Worm (Caenorhabditis elegans) whole organism, L3 larva: ENCODE results near the gene try-9.
A peak's percentile ranks its signal among the peaks of the same experiment; 100 is the strongest.

Experiments
- R02D3.7 ChIP-seq: fragments of 150-350 bp; optimal IDR thresholded peaks from 2 replicates; lab custom pipeline; 2014; ENCODE audit warnings: missing biosample characterization, missing genetic modification characterization
- aly-2 ChIP-seq: fragments of 150-350 bp; optimal IDR thresholded peaks from 2 replicates; lab custom pipeline; 2014; ENCODE audit warnings: missing biosample characterization, missing genetic modification characterization
- ama-1 ChIP-seq: fragments of 150-350 bp; optimal IDR thresholded peaks from 2 replicates; lab custom pipeline; 2018
- ceh-16 ChIP-seq: sonication (generic microtip); optimal IDR thresholded peaks from 2 replicates; lab custom pipeline; 2017; ENCODE audit warnings: missing biosample characterization, missing genetic modification characterization
- ceh-28 ChIP-seq: fragments of 150-350 bp; optimal IDR thresholded peaks from 2 replicates; lab custom pipeline; 2014; ENCODE audit warnings: missing biosample characterization, missing genetic modification reagents, missing genetic modification characterization
- daf-12 ChIP-seq: fragments of 150-350 bp; optimal IDR thresholded peaks from 2 replicates; lab custom pipeline; 2014; ENCODE audit warnings: missing biosample characterization, missing genetic modification reagents, missing genetic modification characterization
- egl-27 ChIP-seq: sonication (generic microtip); optimal IDR thresholded peaks from 4 replicates; lab custom pipeline; 2017; ENCODE audit warnings: missing biosample characterization, missing genetic modification reagents, missing genetic modification characterization
- egl-5 ChIP-seq: fragments of 150-350 bp; optimal IDR thresholded peaks from 2 replicates; lab custom pipeline; 2017; ENCODE audit warnings: missing biosample characterization, missing genetic modification reagents, missing genetic modification characterization, inconsistent platforms
- elt-1 ChIP-seq: fragments of 150-350 bp; optimal IDR thresholded peaks from 2 replicates; lab custom pipeline; 2014; ENCODE audit warnings: missing biosample characterization, missing genetic modification characterization
- elt-2 ChIP-seq: sonication (generic microtip); optimal IDR thresholded peaks from 2 replicates; lab custom pipeline; 2016; ENCODE audit warnings: missing genetic modification reagents, mild to moderate bottlenecking, missing genetic modification characterization, missing compliant biosample characterization
- eor-1 ChIP-seq, 2 experiments: fragments of 150-350 bp; optimal IDR thresholded peaks; 2 replicates each; lab custom pipeline; 2014 to 2018; ENCODE audit warnings: missing biosample characterization in 2 of 2, missing genetic modification characterization in 2 of 2
- fkh-10 ChIP-seq: sonication (generic microtip); optimal IDR thresholded peaks from 2 replicates; lab custom pipeline; 2017; ENCODE audit warnings: missing biosample characterization, missing genetic modification reagents, missing genetic modification characterization
- fkh-2 ChIP-seq: fragments of 150-350 bp; optimal IDR thresholded peaks from 2 replicates; lab custom pipeline; 2014; ENCODE audit warnings: missing biosample characterization, missing genetic modification reagents, missing genetic modification characterization
- jun-1 ChIP-seq: fragments of 150-350 bp; optimal IDR thresholded peaks from 2 replicates; lab custom pipeline; 2014; ENCODE audit warnings: missing biosample characterization, missing genetic modification reagents, missing genetic modification characterization
- lin-39 ChIP-seq: fragments of 150-350 bp; optimal IDR thresholded peaks from 2 replicates; lab custom pipeline; 2018; ENCODE audit warnings: missing biosample characterization, missing genetic modification reagents, missing genetic modification characterization
- mdl-1 ChIP-seq: fragments of 150-350 bp; optimal IDR thresholded peaks from 2 replicates; lab custom pipeline; 2014; ENCODE audit warnings: missing biosample characterization, missing genetic modification characterization
- mml-1 ChIP-seq: fragments of 150-350 bp; sonication (generic microtip); optimal IDR thresholded peaks from 3 replicates; lab custom pipeline; 2014; ENCODE audit warnings: missing biosample characterization, missing genetic modification characterization
- nhr-11 ChIP-seq: fragments of 150-350 bp; optimal IDR thresholded peaks from 2 replicates; lab custom pipeline; 2014; ENCODE audit warnings: missing biosample characterization, missing genetic modification characterization
- nhr-23 ChIP-seq: fragments of 150-350 bp; optimal IDR thresholded peaks from 2 replicates; lab custom pipeline; 2014; ENCODE audit warnings: missing biosample characterization, missing genetic modification reagents, missing genetic modification characterization
- nhr-25 ChIP-seq: sonication (generic microtip); optimal IDR thresholded peaks from 2 replicates; lab custom pipeline; 2017; ENCODE audit warnings: missing biosample characterization, missing genetic modification characterization
- nhr-28 ChIP-seq: fragments of 150-350 bp; optimal IDR thresholded peaks from 2 replicates; lab custom pipeline; 2014; ENCODE audit warnings: missing biosample characterization, missing genetic modification characterization
- nhr-43 ChIP-seq: sonication (generic microtip); optimal IDR thresholded peaks from 2 replicates; lab custom pipeline; 2016; ENCODE audit warnings: mild to moderate bottlenecking, missing genetic modification characterization, missing compliant biosample characterization; ENCODE audit not compliant: poor library complexity, severe bottlenecking
- nhr-67 ChIP-seq: fragments of 150-350 bp; optimal IDR thresholded peaks from 2 replicates; lab custom pipeline; 2014; ENCODE audit warnings: missing biosample characterization, missing genetic modification characterization
- nhr-76 ChIP-seq: fragments of 150-350 bp; sonication (generic microtip); optimal IDR thresholded peaks from 5 replicates; lab custom pipeline; 2014; ENCODE audit warnings: missing biosample characterization, missing genetic modification characterization
- nhr-77 ChIP-seq: fragments of 150-350 bp; optimal IDR thresholded peaks from 2 replicates; lab custom pipeline; 2014; ENCODE audit warnings: missing biosample characterization, missing genetic modification characterization
- pqm-1 ChIP-seq: fragments of 150-350 bp; optimal IDR thresholded peaks from 2 replicates; lab custom pipeline; 2017; ENCODE audit warnings: missing biosample characterization, missing genetic modification characterization, inconsistent platforms
- snpc-4 ChIP-seq: fragments of 150-350 bp; optimal IDR thresholded peaks from 2 replicates; lab custom pipeline; 2014; ENCODE audit warnings: missing biosample characterization, missing genetic modification characterization
- tbx-2 ChIP-seq: sonication (generic microtip); optimal IDR thresholded peaks from 2 replicates; lab custom pipeline; 2016; ENCODE audit warnings: mild to moderate bottlenecking, missing genetic modification characterization, missing compliant biosample characterization
- unc-39 ChIP-seq: sonication (generic microtip); optimal IDR thresholded peaks from 4 replicates; lab custom pipeline; 2017; ENCODE audit warnings: missing biosample characterization, missing genetic modification characterization

Gene try-9

ce11 chrII:4376295-4377172 is 8.5 kb downstream of the try-9 start, which contains the start of gene ntl-2 (continued):
- TF ChIP-seq nhr-23 (tag; lab: Kevin White, UChicago) (peak; percentile 94), snpc-4 (tag; lab: Kevin White, UChicago) (peak; percentile 88), elt-2 (tag; lab: Kevin White, UChicago) (peak; percentile 98), egl-5 (tag; lab: Kevin White, UChicago) (peak; percentile 79), fkh-2 (tag; lab: Kevin White, UChicago) (no peak), R02D3.7 (tag; lab: Kevin White, UChicago) (peak; percentile 83), jun-1 (peak; percentile 94), unc-39 (tag; lab: Kevin White, UChicago) (no peak), egl-27 (peak; percentile 80)
- TF ChIP-seq, all 47 proteins: peak for 34

ce11 chrII:4378195-4378594 is 10.2 kb downstream of the try-9 start, which contains the start of gene B0286.1:
TSS of gene B0286.1 (plus strand) at chrII:4378495.
- TF ChIP-seq fkh-2 (tag; lab: Kevin White, UChicago): no peak
- TF ChIP-seq ceh-16: no peak
- TF ChIP-seq aly-2 (tag; lab: Kevin White, UChicago): no peak
- no peak for TF ChIP-seq tbx-2 (tag; lab: Kevin White, UChicago)
- TF ChIP-seq nhr-23 (tag; lab: Kevin White, UChicago): no peak
- TF ChIP-seq daf-12 (tag; lab: Kevin White, UChicago): no peak
- TF ChIP-seq nhr-76 (tag; lab: Kevin White, UChicago): no peak
- no peak for TF ChIP-seq nhr-25 (tag; lab: Kevin White, UChicago)
- no peak for TF ChIP-seq ceh-28
- no peak for TF ChIP-seq lin-39 (tag; lab: Kevin White, UChicago)
- no peak for TF ChIP-seq fkh-10

DNA sequence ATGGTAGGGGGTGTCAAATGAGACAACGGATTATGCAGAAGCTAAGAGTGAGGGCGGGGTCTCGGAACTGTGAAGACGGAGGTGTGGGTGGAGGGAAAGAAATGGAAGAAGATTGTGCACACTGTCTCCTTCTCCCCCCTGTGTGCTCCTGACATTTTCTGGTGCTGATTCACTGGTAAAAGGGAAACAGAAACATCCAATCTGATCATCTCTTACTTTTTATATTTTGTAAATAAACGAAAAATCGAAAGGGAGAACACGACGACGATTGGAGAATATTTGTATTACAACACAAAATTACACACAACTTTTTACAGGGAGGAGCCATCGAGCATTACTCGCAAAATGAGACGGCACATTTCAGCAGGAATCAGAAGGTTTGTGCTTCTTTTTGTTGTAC is 15.3 kb downstream of the try-9 start, which contains the start of gene fkh-6:
TSS of gene fkh-6 (minus strand) at position 101 of the 400 bp plus-strand sequence.
- TF ChIP-seq unc-39 (tag; lab: Kevin White, UChicago) (no peak), elt-2 (tag; lab: Kevin White, UChicago) (no peak), nhr-77 (no peak), nhr-67 (tag; lab: Kevin White, UChicago) (no peak), lin-39 (tag; lab: Kevin White, UChicago) (no peak), nhr-43 (tag; lab: Kevin White, UChicago) (no peak), pqm-1 (tag; lab: Kevin White, UChicago) (no peak), mml-1 (tag; lab: Kevin White, UChicago) (no peak), nhr-28 (tag; lab: Kevin White, UChicago) (no peak), egl-27 (no peak), eor-1 (tag; optimal IDR thresholded peaks at IDR 0.05; lab: Kevin White, UChicago) (no peak), daf-12 (tag; lab: Kevin White, UChicago) (no peak), nhr-11 (tag; lab: Kevin White, UChicago) (no peak), ama-1 (lab: Kevin White, UChicago) (no peak), ceh-16 (no peak), fkh-2 (tag; lab: Kevin White, UChicago) (no peak), elt-1 (tag; lab: Kevin White, UChicago) (no peak), nhr-76 (tag; lab: Kevin White, UChicago) (no peak), snpc-4 (tag; lab: Kevin White, UChicago) (no peak), mdl-1 (no peak)

- TF ChIP-seq nhr-43 (tag; lab: Kevin White, UChicago): no peak
- TF ChIP-seq nhr-25 (tag; lab: Kevin White, UChicago): no peak
- TF ChIP-seq tbx-2 (tag; lab: Kevin White, UChicago): no peak
- TF ChIP-seq, all 47 proteins: peak for 0
Observed at ce11 chrII:4391072-4391471, 23.0 kb downstream of the try-9 start.

- TF ChIP-seq aly-2 (tag; lab: Kevin White, UChicago) (no peak), nhr-25 (tag; lab: Kevin White, UChicago) (peak; percentile 91), elt-1 (tag; lab: Kevin White, UChicago) (peak; percentile 15), nhr-23 (tag; lab: Kevin White, UChicago) (peak; percentile 16)
Observed at ce11 chrII:4392526-4393057, 24.6 kb downstream of the try-9 start, which contains the start of gene mlt-7. TSS of gene mlt-7 (plus strand) at chrII:4393007.
